Fruit fly (Drosophila melanogaster): ENCODE measurements around the gene CG4968.

dm6 chr2L:10303786-10304185 lies 2.9 kb upstream of the CG4968 start, which contains the start of gene nmd:
- no peak for TF ChIP-seq gl (tag; optimal IDR thresholded peaks at IDR 0.05)
- no peak for TF ChIP-seq Ets98B (GFP tag; IDR thresholded peaks at IDR 0.05)
